Worm (Caenorhabditis elegans): Measurements from ENCODE around the gene T28A11.3.

DNA sequence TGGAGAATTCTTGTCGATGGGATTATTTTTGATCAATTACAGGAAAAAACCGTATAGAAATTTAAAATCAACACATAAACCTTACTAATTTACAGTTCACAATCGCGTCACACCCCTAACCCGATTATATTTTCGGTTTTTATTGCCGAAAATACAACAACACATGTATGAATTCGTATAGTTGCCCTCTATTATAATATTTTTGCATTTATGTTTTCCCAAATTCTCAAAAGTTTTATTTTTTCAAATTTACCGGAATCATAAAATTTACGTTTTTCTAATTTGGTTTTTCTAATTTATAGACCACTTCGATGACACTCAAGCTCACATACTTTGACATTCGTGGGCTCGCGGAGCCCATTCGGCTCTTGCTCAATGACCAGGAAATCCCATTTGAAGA lies 32.1 kb upstream of the T28A11.3 start, which contains the start of gene gst-23:
- no peak for TF ChIP-seq elt-1 (tag; optimal IDR thresholded peaks at IDR 0.05)
- TF ChIP-seq zag-1 (tag; optimal IDR thresholded peaks at IDR 0.05): no peak
- TF ChIP-seq snpc-4 (tag; optimal IDR thresholded peaks at IDR 0.05): no peak
- TF ChIP-seq nhr-237 (tag; optimal IDR thresholded peaks at IDR 0.05): no peak
- no peak for TF ChIP-seq lin-15B (tag; optimal IDR thresholded peaks at IDR 0.05)
- TF ChIP-seq ceh-82 (tag; optimal IDR thresholded peaks at IDR 0.05): no peak
- TF ChIP-seq skn-1 (tag; optimal IDR thresholded peaks at IDR 0.05): no peak
- TF ChIP-seq tbx-2 (tag; optimal IDR thresholded peaks at IDR 0.05): no peak
- TF ChIP-seq fkh-10 (GFP tag; optimal IDR thresholded peaks at IDR 0.05): no peak
- TF ChIP-seq hmg-11 (tag; optimal IDR thresholded peaks at IDR 0.05): no peak
- no peak for TF ChIP-seq ceh-9 (tag; optimal IDR thresholded peaks at IDR 0.05)
- no peak for TF ChIP-seq ceh-16 (tag; optimal IDR thresholded peaks at IDR 0.05)
- TF ChIP-seq jun-1 (tag; optimal IDR thresholded peaks at IDR 0.05): no peak

Data from whole organism, L3 larva.